Worm (Caenorhabditis elegans) whole organism, L4 larva: ENCODE measurements around the gene K03B8.14.
A peak's percentile ranks its signal among the peaks of the same experiment; 100 is the strongest.

Experiments used
- D1046.2 ChIP-seq: fragments of 200-800 bp; sonication (Bioruptor generic); IDR thresholded peaks from 2 replicates; pipeline ENCODE4 v1.3.6; 2022; ENCODE audit warnings: missing genetic modification characterization, missing compliant biosample characterization
- Y48G9A.11 ChIP-seq: fragments of 200-800 bp; sonication (Bioruptor generic); IDR thresholded peaks from 2 replicates; pipeline ENCODE4 v1.3.6; 2022; ENCODE audit warnings: missing genetic modification reagents, missing genetic modification characterization, missing compliant biosample characterization
- aha-1 ChIP-seq: fragments of 150-350 bp; peaks from one replicate; lab custom pipeline; 2014; ENCODE audit warnings: missing biosample characterization, missing genetic modification characterization
- ama-1 ChIP-seq: fragments of 150-350 bp; optimal IDR thresholded peaks from 2 replicates; lab custom pipeline; 2014; ENCODE audit warnings: inconsistent platforms, mixed read lengths
- ces-1 ChIP-seq: fragments of 150-350 bp; sonication (generic microtip); optimal IDR thresholded peaks from 4 replicates; lab custom pipeline; 2014; ENCODE audit warnings: missing biosample characterization, missing genetic modification reagents, missing genetic modification characterization
- cey-2 ChIP-seq: sonication (generic microtip); optimal IDR thresholded peaks from 3 replicates; lab custom pipeline; 2017; ENCODE audit warnings: missing genetic modification characterization, mild to moderate bottlenecking, missing compliant biosample characterization, antibody characterized with exemption, borderline replicate concordance; ENCODE audit not compliant: insufficient read depth
- daf-8 ChIP-seq: fragments of 200-800 bp; sonication (Bioruptor generic); IDR thresholded peaks from 2 replicates; pipeline ENCODE4 v1.3.6; 2022; ENCODE audit warnings: missing genetic modification characterization, missing compliant biosample characterization
- dmd-8 ChIP-seq: fragments of 200-800 bp; sonication (Bioruptor generic); IDR thresholded peaks from 2 replicates; pipeline ENCODE4 v1.3.6; 2022; ENCODE audit warnings: missing genetic modification characterization, missing compliant biosample characterization
- duxl-1 ChIP-seq: sonication (generic microtip); optimal IDR thresholded peaks from 2 replicates; lab custom pipeline; 2016; ENCODE audit warnings: mild to moderate bottlenecking, missing genetic modification characterization, moderate library complexity, missing compliant biosample characterization; ENCODE audit not compliant: poor library complexity
- egl-43 ChIP-seq: fragments of 200-800 bp; sonication (Bioruptor generic); IDR thresholded peaks from 2 replicates; pipeline ENCODE4 v1.3.6; 2022; ENCODE audit warnings: missing genetic modification reagents, missing genetic modification characterization, missing compliant biosample characterization
- fkh-10 ChIP-seq: fragments of 150-350 bp; optimal IDR thresholded peaks from 2 replicates; lab custom pipeline; 2014; ENCODE audit warnings: missing biosample characterization, missing genetic modification reagents, missing genetic modification characterization
- hlh-30 ChIP-seq: sonication (generic microtip); optimal IDR thresholded peaks from 2 replicates; lab custom pipeline; 2017; ENCODE audit warnings: antibody characterized with exemption, mild to moderate bottlenecking, missing genetic modification characterization, missing compliant biosample characterization; ENCODE audit not compliant: insufficient read depth
- lin-29 ChIP-seq: fragments of 200-800 bp; sonication (Bioruptor generic); IDR thresholded peaks from 2 replicates; pipeline ENCODE4 v1.3.6; 2022; ENCODE audit warnings: missing genetic modification reagents, missing genetic modification characterization, missing compliant biosample characterization
- lin-39 ChIP-seq: fragments of 150-350 bp; optimal IDR thresholded peaks from 2 replicates; lab custom pipeline; 2014; ENCODE audit warnings: missing biosample characterization, missing genetic modification reagents, missing genetic modification characterization
- lir-3 ChIP-seq: sonication (generic microtip); optimal IDR thresholded peaks from 2 replicates; lab custom pipeline; 2016; ENCODE audit warnings: mild to moderate bottlenecking, missing genetic modification characterization, missing compliant biosample characterization
- mdt-29 ChIP-seq: fragments of 200-800 bp; sonication (Bioruptor generic); IDR thresholded peaks from 2 replicates; pipeline ENCODE4 v1.3.6; 2022; ENCODE audit warnings: missing genetic modification reagents, missing genetic modification characterization, missing compliant biosample characterization
- mxl-2 ChIP-seq: fragments of 200-800 bp; sonication (Bioruptor generic); conservative IDR thresholded peaks from 2 replicates; pipeline ENCODE4 v1.3.6; 2022; ENCODE audit warnings: missing genetic modification reagents, missing genetic modification characterization, missing compliant biosample characterization
- nhr-111 ChIP-seq: fragments of 200-800 bp; sonication (Bioruptor generic); optimal IDR thresholded peaks from 2 replicates; lab custom pipeline; 2018; ENCODE audit warnings: mild to moderate bottlenecking, missing genetic modification characterization, missing compliant biosample characterization
- nhr-237 ChIP-seq: sonication (generic microtip); optimal IDR thresholded peaks from 2 replicates; lab custom pipeline; 2017; ENCODE audit warnings: missing biosample characterization, missing genetic modification characterization
- nhr-41 ChIP-seq: fragments of 200-800 bp; sonication (Bioruptor generic); IDR thresholded peaks from 2 replicates; pipeline ENCODE4 v1.3.6; 2022; ENCODE audit warnings: missing genetic modification reagents, missing genetic modification characterization, missing compliant biosample characterization
- nhr-48 ChIP-seq: sonication (generic microtip); optimal IDR thresholded peaks from 2 replicates; lab custom pipeline; 2016; ENCODE audit warnings: mild to moderate bottlenecking, missing genetic modification characterization, missing compliant biosample characterization
- set-16 ChIP-seq: fragments of 200-800 bp; sonication (Bioruptor generic); IDR thresholded peaks from 2 replicates; pipeline ENCODE4 v1.3.6; 2022; ENCODE audit warnings: missing genetic modification reagents, missing genetic modification characterization, missing compliant biosample characterization
- tra-1 ChIP-seq: fragments of 200-800 bp; sonication (Bioruptor generic); IDR thresholded peaks from 2 replicates; pipeline ENCODE4 v1.3.6; 2022; ENCODE audit warnings: missing genetic modification reagents, missing genetic modification characterization, missing compliant biosample characterization
- unc-62 ChIP-seq, 3 experiments: fragments of 150-350 bp in 1 of 3; sonication (generic microtip); optimal IDR thresholded peaks in 2 of 3; peaks in 1 of 3; 1 replicate in 1 of 3; 2 replicates in 2 of 3; lab custom pipeline; 2014 to 2017; ENCODE audit warnings: missing biosample characterization in 3 of 3, missing genetic modification characterization in 3 of 3, missing genetic modification reagents in 3 of 3, missing genotype in 1 of 3
- zfp-3 ChIP-seq: fragments of 200-800 bp; sonication (Bioruptor generic); conservative IDR thresholded peaks from 2 replicates; pipeline ENCODE4 v1.3.6; 2022; ENCODE audit warnings: missing genetic modification reagents, missing genetic modification characterization, missing compliant biosample characterization

K03B8.14 gene

DNA sequence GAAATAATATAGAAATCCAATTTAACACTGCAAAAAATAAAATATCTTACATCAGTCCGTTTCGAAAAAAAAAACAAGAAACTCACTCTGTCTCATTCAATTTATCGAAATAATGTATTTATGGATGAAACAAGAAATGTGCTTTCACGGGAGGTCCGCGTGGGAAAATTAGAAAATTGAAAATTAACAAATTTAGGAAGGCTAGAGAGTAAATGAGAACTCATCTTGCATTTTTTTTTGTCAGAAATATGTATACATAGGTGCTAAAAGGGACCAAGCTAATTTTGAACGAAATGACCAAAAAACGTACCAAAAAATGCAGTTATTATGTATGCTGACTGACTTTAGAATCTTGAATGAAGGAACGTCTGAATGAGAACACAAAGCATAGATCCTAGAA lies 34.3 kb downstream of the K03B8.14 start, which contains the start of gene T26H10.2:
TSS of gene T26H10.2 (minus strand) at position 101 of the 400 bp plus-strand sequence.
- no peak for TF ChIP-seq nhr-237
- no peak for TF ChIP-seq egl-43
- no peak for TF ChIP-seq nhr-111 (GFP tag; lab: Kevin White, UChicago)
- no peak for TF ChIP-seq ama-1 (lab: Kevin White, UChicago)
- no peak for TF ChIP-seq Y48G9A.11 (GFP tag; lab: Robert Waterston, UW)
- no peak for TF ChIP-seq hlh-30 (tag; lab: Kevin White, UChicago)
- no peak for TF ChIP-seq lin-39
- TF ChIP-seq tra-1, result no peak
- no peak for TF ChIP-seq nhr-41 (GFP tag; lab: Robert Waterston, UW)
- TF ChIP-seq mdt-29 (GFP tag; lab: Robert Waterston, UW), result no peak

DNA sequence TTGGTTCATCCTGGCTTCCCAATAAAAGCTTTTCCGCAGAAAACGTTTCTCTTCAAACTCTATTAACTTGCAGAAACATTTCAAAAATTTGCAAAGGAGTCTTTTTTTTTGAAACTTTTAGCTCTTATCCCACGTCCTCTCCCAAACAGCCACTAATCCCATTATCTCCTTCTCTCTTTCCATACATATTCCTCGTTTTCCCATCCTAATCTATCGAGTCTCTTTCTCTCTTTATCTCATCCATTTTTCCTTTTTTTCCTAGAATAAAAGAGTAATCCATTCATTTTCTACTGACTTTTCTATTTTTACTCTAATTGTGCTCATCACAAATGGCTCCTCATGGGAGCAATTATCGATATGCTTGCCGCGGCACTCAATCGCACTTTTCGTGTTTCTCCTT lies 38.4 kb downstream of the K03B8.14 start:
- no peak for TF ChIP-seq lir-3 (tag; lab: Kevin White, UChicago)
- peak; percentile 71 for TF ChIP-seq ces-1 (GFP tag; lab: Kevin White, UChicago)

DNA sequence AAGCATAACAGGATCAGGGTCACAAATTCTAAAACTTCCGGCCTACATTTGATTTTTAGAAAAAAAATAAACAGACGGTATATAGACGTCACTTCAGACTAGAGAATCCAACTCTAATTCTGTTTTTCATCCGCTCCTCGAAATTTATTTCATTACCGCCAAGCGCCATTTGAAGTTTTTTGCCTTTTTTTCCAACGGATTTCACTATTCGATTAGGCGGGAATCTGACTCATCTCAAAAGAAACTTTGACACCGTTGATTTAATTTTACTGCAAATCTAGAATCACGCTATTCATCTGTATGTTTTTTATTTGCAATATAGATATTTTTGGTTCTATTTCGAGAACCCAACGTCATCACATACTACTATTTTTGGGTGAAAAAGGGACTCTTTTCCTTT lies 40.5 kb downstream of the K03B8.14 start:
- TF ChIP-seq fkh-10 (GFP tag; lab: Kevin White, UChicago) (peak; percentile 17), mxl-2 (no peak)

DNA sequence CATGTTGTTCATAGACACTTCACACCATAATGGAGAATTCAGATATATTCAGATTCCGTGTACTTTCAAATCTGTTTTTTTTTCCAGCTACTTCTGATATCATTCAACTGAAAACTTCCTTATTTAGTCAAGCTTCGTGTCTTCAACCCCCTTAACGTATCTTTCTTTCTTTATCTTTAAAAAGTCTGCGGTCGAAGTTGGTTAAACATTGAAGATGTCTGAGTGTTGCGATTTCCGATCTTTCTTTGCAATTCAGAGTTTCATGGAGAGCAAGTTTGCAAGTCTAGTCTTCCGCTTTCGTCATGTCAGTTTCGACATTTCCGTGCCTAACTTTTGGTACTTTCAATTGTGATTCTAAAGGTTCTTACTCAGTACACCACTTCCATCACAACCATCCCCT lies 44.9 kb downstream of the K03B8.14 start:
- TF ChIP-seq unc-62 (GFP tag; optimal IDR thresholded peaks at IDR 0.05 in 1 of 2; lab: Kevin White, UChicago) (peak in 1 of 2 experiments; percentile 91), unc-62 (tag; optimal IDR thresholded peaks at IDR 0.05; lab: Kevin White, UChicago) (no peak), tra-1 (no peak), nhr-48 (tag; lab: Kevin White, UChicago) (no peak)

DNA sequence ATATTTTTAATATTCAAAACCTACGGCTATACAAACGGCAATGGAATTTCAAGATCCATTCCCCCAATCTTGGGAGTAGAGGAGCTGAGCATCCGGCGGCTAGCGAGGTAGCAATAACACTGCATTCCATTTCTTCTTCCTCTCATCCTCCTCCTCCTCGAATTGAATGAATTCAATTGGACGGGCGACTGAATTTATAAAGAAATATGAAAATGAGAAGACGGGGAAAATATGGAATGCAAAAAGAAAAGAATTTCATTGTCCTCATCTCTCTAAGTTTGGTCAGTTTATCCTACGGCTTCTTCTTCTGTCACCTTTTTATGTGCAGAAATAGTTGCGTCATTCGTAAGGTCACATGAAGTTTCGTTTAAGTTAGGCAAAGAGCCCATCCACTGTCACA lies 46.1 kb downstream of the K03B8.14 start:
- TF ChIP-seq fkh-10 (GFP tag; lab: Kevin White, UChicago), result no peak
- peak; percentile 80 for TF ChIP-seq aha-1

DNA sequence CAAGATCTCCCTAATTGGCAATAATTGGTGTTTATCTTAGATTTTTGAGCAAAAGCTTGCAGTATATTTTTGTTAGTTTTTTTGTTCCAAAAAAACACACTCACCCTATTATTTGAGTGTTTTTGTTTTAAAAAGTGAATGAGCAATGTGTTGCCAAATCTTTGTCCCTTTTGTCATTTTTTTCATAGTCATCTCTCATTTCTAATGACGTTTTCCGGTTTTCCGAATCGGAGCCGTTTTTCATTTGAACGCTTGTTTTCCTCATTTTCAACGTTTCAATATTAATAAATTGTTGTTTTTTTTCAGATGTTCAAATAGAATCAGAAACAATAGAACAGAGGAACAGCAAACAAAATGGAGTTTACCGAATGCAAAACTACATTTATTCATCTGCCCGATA lies 48.2 kb downstream of the K03B8.14 start, which contains the start of gene dmsr-1:
TSS of gene dmsr-1 (plus strand) at position 301 of the 400 bp plus-strand sequence.
- TF ChIP-seq zfp-3, result no peak
- TF ChIP-seq cey-2 (tag; lab: Kevin White, UChicago), result no peak
- no peak for TF ChIP-seq lin-39
- no peak for TF ChIP-seq dmd-8 (GFP tag; lab: Robert Waterston, UW)
- no peak for TF ChIP-seq hlh-30 (tag; lab: Kevin White, UChicago)
- no peak for TF ChIP-seq duxl-1 (tag; lab: Kevin White, UChicago)
- no peak for TF ChIP-seq daf-8 (GFP tag; lab: Robert Waterston, UW)
- no peak for TF ChIP-seq lin-29 (GFP tag; lab: Robert Waterston, UW)
- TF ChIP-seq set-16 (GFP tag; lab: Robert Waterston, UW), result no peak

DNA sequence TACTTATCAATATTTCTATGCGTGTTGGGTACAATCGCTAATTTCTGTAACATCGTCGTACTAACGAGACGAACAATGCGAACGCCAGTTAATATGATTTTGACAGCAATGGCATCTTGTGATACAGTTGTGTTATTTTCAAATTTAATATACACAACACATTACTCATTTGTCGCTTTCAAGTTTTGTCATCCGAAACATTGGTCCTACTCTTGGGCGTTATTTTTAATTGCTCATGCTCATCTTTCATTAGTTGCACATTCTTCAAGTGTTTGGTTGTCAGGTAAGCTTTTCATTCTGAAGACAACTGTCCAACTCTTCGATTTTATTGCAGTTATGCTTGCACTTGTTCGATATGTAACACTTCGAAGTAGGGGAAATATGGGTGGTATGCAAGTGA lies 48.9 kb downstream of the K03B8.14 start:
- peak in 1 of 2 experiments; percentile 94 for TF ChIP-seq unc-62 (GFP tag; optimal IDR thresholded peaks at IDR 0.05 in 1 of 2; lab: Kevin White, UChicago)
- TF ChIP-seq unc-62 (tag; optimal IDR thresholded peaks at IDR 0.05; lab: Kevin White, UChicago), result no peak
- TF ChIP-seq D1046.2 (GFP tag; lab: Robert Waterston, UW), result no peak
